Worm (Caenorhabditis elegans) whole organism, L1 larva: ENCODE measurements around the gene R102.11.

Source experiments
- C16A3.4 ChIP-seq: fragments of 150-350 bp; optimal IDR thresholded peaks from 2 replicates; lab custom pipeline; 2014; ENCODE audit warnings: missing biosample characterization, missing genetic modification characterization
- C34B4.2 ChIP-seq: sonication (generic microtip); optimal IDR thresholded peaks from 2 replicates; lab custom pipeline; 2017; ENCODE audit warnings: mild to moderate bottlenecking, missing genetic modification characterization, missing compliant biosample characterization
- F16B12.6 ChIP-seq: fragments of 150-350 bp; optimal IDR thresholded peaks from 2 replicates; lab custom pipeline; 2014; ENCODE audit warnings: missing biosample characterization, missing genetic modification characterization
- aha-1 ChIP-seq: fragments of 150-350 bp; optimal IDR thresholded peaks from 2 replicates; lab custom pipeline; 2014; ENCODE audit warnings: missing biosample characterization, missing genetic modification characterization
- aly-2 ChIP-seq: fragments of 150-350 bp; optimal IDR thresholded peaks from 2 replicates; lab custom pipeline; 2014; ENCODE audit warnings: missing biosample characterization, missing genetic modification characterization
- ceh-8 ChIP-seq: fragments of 200-800 bp; sonication (Bioruptor generic); optimal IDR thresholded peaks from 2 replicates; lab custom pipeline; 2018; ENCODE audit warnings: mild to moderate bottlenecking, missing genetic modification characterization, moderate library complexity, missing compliant biosample characterization
- ceh-82 ChIP-seq, 3 experiments: fragments of 150-350 bp in 1 of 3; sonication (generic microtip) in 2 of 3; optimal IDR thresholded peaks; 2 replicates each; lab custom pipeline; 2014 to 2017; ENCODE audit warnings: missing biosample characterization in 3 of 3, missing genetic modification characterization in 3 of 3
- ceh-90 ChIP-seq: sonication (generic microtip); optimal IDR thresholded peaks from 2 replicates; lab custom pipeline; 2016; ENCODE audit warnings: missing genetic modification characterization, missing compliant biosample characterization
- dpl-1 ChIP-seq, 3 experiments: fragments of 150-350 bp in 2 of 3; sonication (generic microtip) in 1 of 3; optimal IDR thresholded peaks; 2 replicates each; lab custom pipeline; 2014 to 2017; ENCODE audit warnings: missing biosample characterization in 3 of 3, missing genetic modification characterization in 3 of 3, missing genetic modification reagents in 3 of 3
- dsc-1 ChIP-seq: sonication (generic microtip); optimal IDR thresholded peaks from 2 replicates; lab custom pipeline; 2016; ENCODE audit warnings: mild to moderate bottlenecking, missing genetic modification characterization, missing compliant biosample characterization
- efl-1 ChIP-seq, 4 experiments: fragments of 150-350 bp; optimal IDR thresholded peaks in 3 of 4; peaks in 1 of 4; 1 replicate in 1 of 4; 2 replicates in 3 of 4; lab custom pipeline; 2014; ENCODE audit warnings: missing biosample characterization in 2 of 4, missing genetic modification characterization in 2 of 4, missing genetic modification reagents in 2 of 4
- egl-27 ChIP-seq, 2 experiments: fragments of 150-350 bp in 1 of 2; sonication (generic microtip); optimal IDR thresholded peaks; 3 replicates each; lab custom pipeline; 2017 to 2018; ENCODE audit warnings: missing biosample characterization in 2 of 2, missing genetic modification characterization in 2 of 2, missing genetic modification reagents in 2 of 2
- elt-2 ChIP-seq: sonication (generic microtip); optimal IDR thresholded peaks from 2 replicates; lab custom pipeline; 2016; ENCODE audit warnings: missing genetic modification characterization, mild to moderate bottlenecking, inconsistent platforms, missing compliant biosample characterization, missing genetic modification reagents
- fkh-10 ChIP-seq: sonication (generic microtip); optimal IDR thresholded peaks from 2 replicates; lab custom pipeline; 2017; ENCODE audit warnings: missing biosample characterization, missing genetic modification reagents, missing genetic modification characterization
- fkh-4 ChIP-seq: sonication (generic microtip); optimal IDR thresholded peaks from 2 replicates; lab custom pipeline; 2016; ENCODE audit warnings: missing compliant biosample characterization, missing genetic modification characterization, borderline replicate concordance
- fkh-8 ChIP-seq: sonication (generic microtip); optimal IDR thresholded peaks from 2 replicates; lab custom pipeline; 2016; ENCODE audit warnings: mild to moderate bottlenecking, missing genetic modification characterization, missing compliant biosample characterization
- fos-1 ChIP-seq: fragments of 150-350 bp; optimal IDR thresholded peaks from 2 replicates; lab custom pipeline; 2014; ENCODE audit warnings: missing biosample characterization, missing genetic modification characterization
- grh-1 ChIP-seq: fragments of 200-800 bp; sonication (Bioruptor generic); IDR thresholded peaks from 2 replicates; pipeline ENCODE4 v1.3.6; 2022; ENCODE audit warnings: missing genetic modification reagents, missing genetic modification characterization, missing compliant biosample characterization
- hpl-2 ChIP-seq: fragments of 150-350 bp; optimal IDR thresholded peaks from 2 replicates; lab custom pipeline; 2014; ENCODE audit warnings: missing biosample characterization, missing genetic modification reagents, missing genetic modification characterization
- irx-1 ChIP-seq: sonication (generic microtip); optimal IDR thresholded peaks from 2 replicates; lab custom pipeline; 2016; ENCODE audit warnings: missing genetic modification characterization, missing compliant biosample characterization
- isw-1 ChIP-seq: fragments of 200-800 bp; sonication (Bioruptor generic); IDR thresholded peaks from 2 replicates; pipeline ENCODE4 v1.3.6; 2022; ENCODE audit warnings: missing genetic modification characterization, missing compliant biosample characterization
- lin-14 ChIP-seq: fragments of 200-800 bp; sonication (Bioruptor generic); optimal IDR thresholded peaks from 2 replicates; lab custom pipeline; 2018; ENCODE audit warnings: mild to moderate bottlenecking, missing genetic modification characterization, moderate library complexity, missing compliant biosample characterization
- lin-15B ChIP-seq: fragments of 150-350 bp; sonication (generic microtip); optimal IDR thresholded peaks from 3 replicates; lab custom pipeline; 2014; ENCODE audit warnings: missing biosample characterization, missing genetic modification characterization
- lin-35 ChIP-seq, 2 experiments: fragments of 150-350 bp; optimal IDR thresholded peaks; 2 replicates each; lab custom pipeline; 2014; ENCODE audit warnings: missing biosample characterization in 2 of 2, missing genetic modification characterization in 2 of 2, missing genetic modification reagents in 2 of 2
- lin-39 ChIP-seq: fragments of 150-350 bp; optimal IDR thresholded peaks from 2 replicates; lab custom pipeline; 2014; ENCODE audit warnings: missing biosample characterization, missing genetic modification reagents, missing genetic modification characterization
- lsy-2 ChIP-seq, 2 experiments: fragments of 150-350 bp; optimal IDR thresholded peaks; 2 replicates each; lab custom pipeline; 2014; ENCODE audit warnings: missing biosample characterization in 2 of 2, missing genetic modification characterization in 2 of 2
- mab-9 ChIP-seq: fragments of 200-800 bp; sonication (Bioruptor generic); IDR thresholded peaks from 2 replicates; pipeline ENCODE4 v1.3.6; 2022; ENCODE audit warnings: missing genetic modification reagents, missing genetic modification characterization, missing compliant biosample characterization
- mdl-1 ChIP-seq, 2 experiments: fragments of 150-350 bp; optimal IDR thresholded peaks; 2 replicates each; lab custom pipeline; 2014 to 2017; ENCODE audit warnings: missing biosample characterization in 2 of 2, missing genetic modification characterization in 2 of 2, inconsistent platforms in 1 of 2
- nhr-11 ChIP-seq: fragments of 150-350 bp; optimal IDR thresholded peaks from 2 replicates; lab custom pipeline; 2014; ENCODE audit warnings: missing biosample characterization, missing genetic modification characterization
- nhr-19 ChIP-seq: fragments of 200-800 bp; sonication (Bioruptor generic); conservative IDR thresholded peaks from 2 replicates; pipeline ENCODE4 v1.3.6; 2022; ENCODE audit warnings: missing genetic modification characterization, missing compliant biosample characterization
- nhr-20 ChIP-seq: sonication (generic microtip); optimal IDR thresholded peaks from 2 replicates; lab custom pipeline; 2016; ENCODE audit warnings: mild to moderate bottlenecking, missing genetic modification characterization, missing compliant biosample characterization
- nhr-47 ChIP-seq: sonication (generic microtip); optimal IDR thresholded peaks from 2 replicates; lab custom pipeline; 2016; ENCODE audit warnings: mild to moderate bottlenecking, missing genetic modification characterization, moderate library complexity, missing compliant biosample characterization
- nhr-76 ChIP-seq: sonication (generic microtip); optimal IDR thresholded peaks from 2 replicates; lab custom pipeline; 2017; ENCODE audit warnings: missing biosample characterization, missing genetic modification characterization
- nhr-77 ChIP-seq: fragments of 150-350 bp; optimal IDR thresholded peaks from 2 replicates; lab custom pipeline; 2014; ENCODE audit warnings: missing biosample characterization, missing genetic modification characterization
- nhr-84 ChIP-seq: sonication (generic microtip); optimal IDR thresholded peaks from 2 replicates; lab custom pipeline; 2017; ENCODE audit warnings: missing biosample characterization, missing genetic modification characterization
- nhr-90 ChIP-seq: sonication (generic microtip); optimal IDR thresholded peaks from 2 replicates; lab custom pipeline; 2016; ENCODE audit warnings: mild to moderate bottlenecking, missing genetic modification characterization, missing compliant biosample characterization; ENCODE audit not compliant: poor library complexity
- pag-3 ChIP-seq: sonication (generic microtip); optimal IDR thresholded peaks from 2 replicates; lab custom pipeline; 2017; ENCODE audit warnings: missing genetic modification characterization, mild to moderate bottlenecking, missing compliant biosample characterization, antibody characterized with exemption, borderline replicate concordance; ENCODE audit not compliant: insufficient read depth
- pax-3 ChIP-seq: fragments of 200-800 bp; sonication (Bioruptor generic); optimal IDR thresholded peaks from 2 replicates; lab custom pipeline; 2018; ENCODE audit warnings: mild to moderate bottlenecking, missing genetic modification characterization, moderate library complexity, missing compliant biosample characterization
- pqm-1 ChIP-seq: sonication (generic microtip); optimal IDR thresholded peaks from 3 replicates; lab custom pipeline; 2017; ENCODE audit warnings: missing biosample characterization, missing genetic modification characterization
- snpc-4 ChIP-seq: fragments of 150-350 bp; optimal IDR thresholded peaks from 2 replicates; lab custom pipeline; 2014; ENCODE audit warnings: missing biosample characterization, missing genetic modification characterization
- snu-23 ChIP-seq: sonication (generic microtip); optimal IDR thresholded peaks from 2 replicates; lab custom pipeline; 2016; ENCODE audit warnings: missing genetic modification characterization, missing compliant biosample characterization
- sox-4 ChIP-seq: sonication (generic microtip); optimal IDR thresholded peaks from 2 replicates; lab custom pipeline; 2016; ENCODE audit warnings: missing genetic modification characterization, missing compliant biosample characterization
- sptf-1 ChIP-seq: fragments of 150-350 bp; optimal IDR thresholded peaks from 2 replicates; lab custom pipeline; 2014; ENCODE audit warnings: missing biosample characterization, missing genetic modification characterization
- sup-37 ChIP-seq: fragments of 200-800 bp; sonication (Bioruptor generic); optimal IDR thresholded peaks from 2 replicates; lab custom pipeline; 2018; ENCODE audit warnings: mild to moderate bottlenecking, missing genetic modification characterization, missing compliant biosample characterization
- tbx-2 ChIP-seq: sonication (generic microtip); optimal IDR thresholded peaks from 2 replicates; lab custom pipeline; 2016; ENCODE audit warnings: missing genetic modification characterization, missing compliant biosample characterization
- unc-30 ChIP-seq: sonication (generic microtip); optimal IDR thresholded peaks from 2 replicates; lab custom pipeline; 2017; ENCODE audit warnings: missing biosample characterization, missing genetic modification characterization
- unc-62 ChIP-seq: fragments of 150-350 bp; optimal IDR thresholded peaks from 2 replicates; lab custom pipeline; 2014; ENCODE audit warnings: missing biosample characterization, missing genetic modification reagents, missing genetic modification characterization
- vab-15 ChIP-seq: sonication (generic microtip); optimal IDR thresholded peaks from 2 replicates; lab custom pipeline; 2017; ENCODE audit warnings: missing genotype, mild to moderate bottlenecking, missing genetic modification characterization, missing compliant biosample characterization
- ztf-11 ChIP-seq, 2 experiments: sonication (generic microtip); optimal IDR thresholded peaks; 2 replicates each; lab custom pipeline; 2016 to 2017; ENCODE audit warnings: missing genetic modification characterization in 2 of 2, missing biosample characterization in 1 of 2, missing compliant biosample characterization in 1 of 2
- ztf-4 ChIP-seq: fragments of 150-350 bp; optimal IDR thresholded peaks from 2 replicates; lab custom pipeline; 2014; ENCODE audit warnings: missing biosample characterization, missing genetic modification characterization

R102.11 gene

ce11 chrIV:10734527-10735436 lies 35.2 kb upstream of the R102.11 start, which contains the start of the genes orc-5 and cyb-1:
Gene orc-5 (minus strand): TSS chrIV:10734588.
Gene cyb-1 (plus strand): TSS chrIV:10735216.
- TF ChIP-seq elt-2 (no peak), pqm-1 (tag; lab: Kevin White, UChicago) (no peak), vab-15 (tag; lab: Kevin White, UChicago) (no peak), ceh-8 (GFP tag; lab: Kevin White, UChicago) (peak; percentile 3), dsc-1 (tag; lab: Kevin White, UChicago) (peak; percentile 70), nhr-47 (tag; lab: Kevin White, UChicago) (peak; percentile 88), C34B4.2 (no peak), sox-4 (tag; lab: Kevin White, UChicago) (peak; percentile 27), snpc-4 (tag; lab: Kevin White, UChicago) (peak; percentile 53), fkh-4 (tag; lab: Kevin White, UChicago) (no peak), nhr-84 (tag; lab: Kevin White, UChicago) (no peak), fkh-8 (peak; percentile 52), egl-27 (tag; optimal IDR thresholded peaks at IDR 0.05; lab: Kevin White, UChicago) (no peak), F16B12.6 (tag; lab: Kevin White, UChicago) (peak; percentile 41), nhr-19 (GFP tag; lab: Robert Waterston, UW) (peak; percentile 82), hpl-2 (GFP tag; lab: Kevin White, UChicago) (no peak), isw-1 (GFP tag; lab: Robert Waterston, UW) (peak; percentile 76), nhr-90 (peak; percentile 74), lin-39 (tag; lab: Kevin White, UChicago) (peak; percentile 44), irx-1 (tag; lab: Kevin White, UChicago) (peak; percentile 65), pag-3 (no peak), fkh-10 (peak; percentile 17), snu-23 (GFP tag; lab: Kevin White, UChicago) (peak; percentile 90), efl-1 (optimal IDR thresholded peaks at IDR 0.05; lab: Kevin White, UChicago) (peak; percentile 94 to 98), efl-1 (GFP tag; optimal IDR thresholded peaks at IDR 0.05 in 1 of 2; lab: Kevin White, UChicago) (peak; percentile 98 to 100), unc-30 (tag; lab: Kevin White, UChicago) (no peak), lin-14 (GFP tag; lab: Kevin White, UChicago) (peak; percentile 74), C16A3.4 (tag; lab: Kevin White, UChicago) (peak; percentile 86), nhr-20 (peak; percentile 80), nhr-76 (tag; lab: Kevin White, UChicago) (no peak), pax-3 (tag; lab: Kevin White, UChicago) (no peak), fos-1 (peak; percentile 34), sptf-1 (no peak), ztf-11 (tag; optimal IDR thresholded peaks at IDR 0.05; lab: Kevin White, UChicago) (no peak), ceh-90 (tag; lab: Kevin White, UChicago) (peak; percentile 19), mab-9 (GFP tag; lab: Robert Waterston, UW) (no peak), tbx-2 (peak; percentile 78), lin-35 (GFP tag; optimal IDR thresholded peaks at IDR 0.05; lab: Kevin White, UChicago) (peak; percentile 97 to 99), dpl-1 (GFP tag; optimal IDR thresholded peaks at IDR 0.05; lab: Kevin White, UChicago) (peak; percentile 97 to 98 (median 97)), sup-37 (GFP tag; lab: Kevin White, UChicago) (peak; percentile 10), lsy-2 (tag; optimal IDR thresholded peaks at IDR 0.05; lab: Kevin White, UChicago) (peak; percentile 85 to 93), ceh-82 (tag; optimal IDR thresholded peaks at IDR 0.05; lab: Kevin White, UChicago) (peak; percentile 56 to 81 (median 71)), lin-15B (tag; lab: Kevin White, UChicago) (peak; percentile 95), ztf-4 (tag; lab: Kevin White, UChicago) (no peak), aha-1 (tag; lab: Kevin White, UChicago) (peak; percentile 10), mdl-1 (tag; optimal IDR thresholded peaks at IDR 0.05; lab: Kevin White, UChicago) (peak in 1 of 2 experiments; percentile 66), nhr-11 (peak; percentile 44), unc-62 (GFP tag; lab: Kevin White, UChicago) (no peak), nhr-77 (tag; lab: Kevin White, UChicago) (peak; percentile 51), grh-1 (GFP tag; lab: Robert Waterston, UW) (peak; percentile 74), aly-2 (tag; lab: Kevin White, UChicago) (peak; percentile 54)
